Fruit fly (Drosophila melanogaster): ENCODE results near the gene Zir.
A peak's percentile ranks its signal among the peaks of the same experiment; 100 is the strongest.

Zir gene

DNA sequence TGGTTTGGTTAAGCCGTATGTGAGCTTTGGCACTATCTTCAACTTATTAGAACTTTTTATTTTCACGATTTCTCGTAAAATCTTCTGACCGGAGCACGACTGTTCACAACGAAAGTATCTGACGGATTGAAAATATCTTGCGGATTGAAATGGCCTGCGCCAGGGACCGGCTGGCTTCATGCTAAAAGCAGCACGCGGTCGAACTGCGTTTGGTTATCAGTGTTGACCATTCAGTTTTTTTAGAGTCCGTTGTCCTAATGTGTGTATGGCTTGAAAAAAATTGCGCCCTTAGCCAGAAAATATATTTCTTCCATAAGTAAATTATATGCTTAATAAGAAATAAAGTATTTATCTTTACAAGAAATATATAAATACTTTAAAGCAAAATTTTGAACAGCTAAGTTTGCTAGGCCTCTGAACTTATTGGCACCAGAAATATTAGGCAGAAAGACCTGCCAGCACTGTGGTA lies 7.2 kb upstream of the Zir start, which contains the start of gene net:
Gene net, minus strand, starts transcription at position 133 of the 469 bp plus-strand sequence.
- TF ChIP-seq CG8301 (tag; optimal IDR thresholded peaks at IDR 0.05) = peak; percentile 72
- TF ChIP-seq CG10348 (GFP tag; IDR thresholded peaks at IDR 0.05) = no peak
- peak; percentile 70 for TF ChIP-seq CG4496 (GFP tag; IDR thresholded peaks at IDR 0.05)
- TF ChIP-seq CG8159 (tag; optimal IDR thresholded peaks at IDR 0.05) = peak; percentile 75
- TF ChIP-seq Pif1A (GFP tag; optimal IDR thresholded peaks at IDR 0.05) = peak; percentile 66
- TF ChIP-seq CG15710 (tag; optimal IDR thresholded peaks at IDR 0.05) = peak; percentile 79
- TF ChIP-seq CG32121 (GFP tag; IDR thresholded peaks at IDR 0.05) = peak; percentile 66
- TF ChIP-seq Snoo (tag; optimal IDR thresholded peaks at IDR 0.05) = peak; percentile 71
- TF ChIP-seq CG17806 (tag; optimal IDR thresholded peaks at IDR 0.05) = peak; percentile 61
- TF ChIP-seq CG34367 (tag; optimal IDR thresholded peaks at IDR 0.05) = peak; percentile 59
- no peak for TF ChIP-seq CG12605 (GFP tag; IDR thresholded peaks at IDR 0.05)
- TF ChIP-seq fd96Ca (GFP tag; IDR thresholded peaks at IDR 0.05) = no peak
- TF ChIP-seq CG13204 (GFP tag; optimal IDR thresholded peaks at IDR 0.05) = no peak
- peak; percentile 60 for TF ChIP-seq Pif1B (GFP tag; optimal IDR thresholded peaks at IDR 0.05)
- TF ChIP-seq CG9948 (tag; optimal IDR thresholded peaks at IDR 0.05) = peak; percentile 67
- TF ChIP-seq gl (tag; optimal IDR thresholded peaks at IDR 0.05) = no peak
- peak; percentile 13 for TF ChIP-seq D1 (tag; optimal IDR thresholded peaks at IDR 0.05)
- TF ChIP-seq EcR (GFP tag; optimal IDR thresholded peaks at IDR 0.05) = peak; percentile 54
- TF ChIP-seq CG14655 (GFP tag; optimal IDR thresholded peaks at IDR 0.05) = peak; percentile 76

DNA sequence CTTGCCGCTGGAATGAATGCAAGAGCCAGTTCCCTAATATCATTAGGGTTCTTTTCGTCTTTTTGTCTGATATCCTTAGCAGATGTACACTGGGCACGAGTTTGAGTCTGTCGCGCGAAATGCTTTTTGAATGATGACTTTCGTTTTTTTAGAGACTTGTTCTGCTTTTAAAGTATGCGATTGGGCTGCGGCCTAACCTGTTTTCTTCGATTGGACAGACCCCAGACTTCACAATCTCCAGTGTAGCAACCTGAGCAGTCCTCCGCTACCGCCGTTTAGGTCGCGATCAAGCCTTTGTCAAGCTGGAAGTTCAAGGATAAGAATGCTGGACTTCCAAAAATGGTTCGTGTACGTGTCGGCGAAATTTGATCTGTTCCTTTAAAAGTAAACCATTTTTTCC lies 6.0 kb upstream of the Zir start:
- TF ChIP-seq EcR (GFP tag; optimal IDR thresholded peaks at IDR 0.05) = peak; percentile 38
- TF ChIP-seq CG4496 (GFP tag; IDR thresholded peaks at IDR 0.05) = no peak

DNA sequence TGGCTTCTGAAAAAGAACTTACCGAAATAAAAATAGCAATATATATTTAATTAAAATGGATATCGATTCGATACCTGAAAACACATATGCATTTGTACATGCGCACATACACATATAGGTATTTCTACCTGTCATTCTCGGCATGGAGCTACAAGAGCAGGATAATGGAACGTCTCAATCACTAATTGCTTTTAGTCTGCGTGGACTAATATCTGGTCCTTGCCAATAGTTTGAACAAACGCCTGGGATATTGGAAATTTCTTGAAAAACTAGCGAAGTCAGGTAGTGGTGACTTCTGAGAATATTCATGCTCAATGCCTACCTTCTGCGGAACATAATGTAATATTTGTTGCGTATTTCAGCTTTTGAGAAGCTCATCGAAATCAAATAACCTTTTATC lies 5.4 kb upstream of the Zir start:
- TF ChIP-seq CG32121 (GFP tag; IDR thresholded peaks at IDR 0.05) = no peak
- TF ChIP-seq rn (GFP tag; IDR thresholded peaks at IDR 0.05) = no peak
- TF ChIP-seq gl (tag; optimal IDR thresholded peaks at IDR 0.05) = no peak
- no peak for TF ChIP-seq CG9948 (tag; optimal IDR thresholded peaks at IDR 0.05)
- no peak for TF ChIP-seq fd96Ca (GFP tag; IDR thresholded peaks at IDR 0.05)
- no peak for TF ChIP-seq CG17806 (tag; optimal IDR thresholded peaks at IDR 0.05)
- TF ChIP-seq CG10348 (GFP tag; IDR thresholded peaks at IDR 0.05) = no peak

DNA sequence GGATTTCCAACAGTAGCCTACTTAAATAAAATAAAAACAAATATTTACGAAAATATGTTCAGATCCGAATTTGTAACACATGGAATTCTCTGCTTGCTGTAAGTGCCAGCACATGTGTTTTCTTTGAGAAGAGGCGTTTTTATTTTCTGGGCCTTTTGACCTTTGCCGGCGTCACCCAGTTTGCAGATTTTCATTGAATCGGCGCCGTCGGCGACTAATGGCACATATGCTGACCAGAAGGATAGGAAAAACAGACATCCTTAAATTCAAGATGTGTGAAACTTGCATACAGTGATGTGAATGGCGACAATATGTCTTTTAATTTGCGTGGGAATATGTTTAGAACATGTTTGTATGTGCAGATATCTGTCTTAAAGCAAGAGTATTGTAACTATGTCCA lies 4.5 kb upstream of the Zir start:
- TF ChIP-seq rn (GFP tag; IDR thresholded peaks at IDR 0.05) (no peak), Pif1A (GFP tag; optimal IDR thresholded peaks at IDR 0.05) (no peak), CG17806 (tag; optimal IDR thresholded peaks at IDR 0.05) (no peak), CG12605 (GFP tag; IDR thresholded peaks at IDR 0.05) (no peak), CG8159 (tag; optimal IDR thresholded peaks at IDR 0.05) (no peak), CG10348 (GFP tag; IDR thresholded peaks at IDR 0.05) (no peak), CG13204 (GFP tag; optimal IDR thresholded peaks at IDR 0.05) (no peak), CG8301 (tag; optimal IDR thresholded peaks at IDR 0.05) (no peak), EcR (GFP tag; optimal IDR thresholded peaks at IDR 0.05) (no peak), CG15710 (tag; optimal IDR thresholded peaks at IDR 0.05) (no peak)

dm6 chr2L:91333-91732 lies 3.2 kb upstream of the Zir start:
- no peak for TF ChIP-seq CG15710 (tag; optimal IDR thresholded peaks at IDR 0.05)
- TF ChIP-seq CG8301 (tag; optimal IDR thresholded peaks at IDR 0.05) = no peak
- TF ChIP-seq CG9948 (tag; optimal IDR thresholded peaks at IDR 0.05) = no peak
- TF ChIP-seq Pif1B (GFP tag; optimal IDR thresholded peaks at IDR 0.05) = no peak
- TF ChIP-seq CG4496 (GFP tag; IDR thresholded peaks at IDR 0.05) = no peak
- no peak for TF ChIP-seq Snoo (tag; optimal IDR thresholded peaks at IDR 0.05)
- no peak for TF ChIP-seq CG17806 (tag; optimal IDR thresholded peaks at IDR 0.05)
- TF ChIP-seq CG34367 (tag; optimal IDR thresholded peaks at IDR 0.05) = no peak
- no peak for TF ChIP-seq CG8159 (tag; optimal IDR thresholded peaks at IDR 0.05)
- TF ChIP-seq gl (tag; optimal IDR thresholded peaks at IDR 0.05) = no peak
- TF ChIP-seq Pif1A (GFP tag; optimal IDR thresholded peaks at IDR 0.05) = no peak
- no peak for TF ChIP-seq rn (GFP tag; IDR thresholded peaks at IDR 0.05)
- TF ChIP-seq D1 (tag; optimal IDR thresholded peaks at IDR 0.05) = no peak
- TF ChIP-seq CG10348 (GFP tag; IDR thresholded peaks at IDR 0.05) = no peak
- no peak for TF ChIP-seq CG13204 (GFP tag; optimal IDR thresholded peaks at IDR 0.05)
- no peak for TF ChIP-seq CG32121 (GFP tag; IDR thresholded peaks at IDR 0.05)

DNA sequence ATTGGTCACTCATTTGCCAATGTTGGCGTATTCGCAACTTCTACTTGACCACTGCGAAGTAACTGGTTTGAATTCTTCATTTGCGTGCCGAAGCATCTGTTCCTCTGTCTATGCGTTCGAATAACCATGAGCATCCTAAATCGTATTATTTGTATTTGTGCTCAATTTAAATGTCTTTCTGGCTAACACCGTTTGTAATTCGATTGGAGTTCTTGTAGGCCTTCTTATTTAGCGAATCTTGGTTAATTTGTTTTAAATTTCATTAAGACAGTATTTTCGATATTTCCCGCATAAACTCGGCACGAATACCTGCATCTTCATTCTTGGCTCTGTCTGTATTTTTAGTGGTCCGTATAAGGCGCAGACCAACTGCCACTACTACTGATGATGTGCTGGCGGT lies 2.7 kb upstream of the Zir start:
- TF ChIP-seq CG12605 (GFP tag; IDR thresholded peaks at IDR 0.05) = no peak
- peak; percentile 90 for TF ChIP-seq CG14655 (GFP tag; optimal IDR thresholded peaks at IDR 0.05)
- no peak for TF ChIP-seq CG13204 (GFP tag; optimal IDR thresholded peaks at IDR 0.05)
- TF ChIP-seq fd96Ca (GFP tag; IDR thresholded peaks at IDR 0.05) = no peak; the same call in 2 of the 3 replicates
- TF ChIP-seq D1 (tag; optimal IDR thresholded peaks at IDR 0.05) = peak; percentile 57
- TF ChIP-seq EcR (GFP tag; optimal IDR thresholded peaks at IDR 0.05) = peak; percentile 44
- no peak for TF ChIP-seq rn (GFP tag; IDR thresholded peaks at IDR 0.05)
- peak; percentile 87 for TF ChIP-seq CG17806 (tag; optimal IDR thresholded peaks at IDR 0.05)
- peak; percentile 81 for TF ChIP-seq Pif1A (GFP tag; optimal IDR thresholded peaks at IDR 0.05)
- TF ChIP-seq Pif1B (GFP tag; optimal IDR thresholded peaks at IDR 0.05) = peak; percentile 87
- peak; percentile 87 for TF ChIP-seq CG8159 (tag; optimal IDR thresholded peaks at IDR 0.05)
- TF ChIP-seq gl (tag; optimal IDR thresholded peaks at IDR 0.05) = peak; percentile 82
- TF ChIP-seq CG32121 (GFP tag; IDR thresholded peaks at IDR 0.05) = no peak
- TF ChIP-seq Ets98B (GFP tag; IDR thresholded peaks at IDR 0.05) = peak; percentile 43; the same call in 1 of the 2 replicates
- TF ChIP-seq CG34367 (tag; optimal IDR thresholded peaks at IDR 0.05) = peak; percentile 87
- peak; percentile 78 for TF ChIP-seq CG9948 (tag; optimal IDR thresholded peaks at IDR 0.05)
- no peak for TF ChIP-seq CG10348 (GFP tag; IDR thresholded peaks at IDR 0.05)
- peak; percentile 90 for TF ChIP-seq CG15710 (tag; optimal IDR thresholded peaks at IDR 0.05)
- peak; percentile 86 for TF ChIP-seq CG8301 (tag; optimal IDR thresholded peaks at IDR 0.05)
- TF ChIP-seq Snoo (tag; optimal IDR thresholded peaks at IDR 0.05) = peak; percentile 71
- peak; percentile 80 for TF ChIP-seq CG4496 (GFP tag; IDR thresholded peaks at IDR 0.05)

All from whole organism, pupa.